Worm (Caenorhabditis elegans) whole organism, L4 larva: ENCODE measurements around the gene F59B10.4.
A peak's percentile ranks its signal among the peaks of the same experiment; 100 is the strongest.

Experiments used
- F10B5.3 ChIP-seq: sonication (generic microtip); optimal IDR thresholded peaks from 2 replicates; lab custom pipeline; 2016; ENCODE audit warnings: mild to moderate bottlenecking, missing genetic modification characterization, missing compliant biosample characterization
- F26F4.8 ChIP-seq: fragments of 200-800 bp; sonication (Bioruptor generic); conservative IDR thresholded peaks from 2 replicates; pipeline ENCODE4 v1.3.6; 2022; ENCODE audit warnings: missing genetic modification characterization, missing compliant biosample characterization
- F37D6.2 ChIP-seq: sonication (generic microtip); optimal IDR thresholded peaks from 2 replicates; lab custom pipeline; 2016; ENCODE audit warnings: mild to moderate bottlenecking, missing genetic modification characterization, missing compliant biosample characterization
- T20F7.1 ChIP-seq: fragments of 200-800 bp; sonication (Bioruptor generic); optimal IDR thresholded peaks from 2 replicates; lab custom pipeline; 2018; ENCODE audit warnings: mild to moderate bottlenecking, missing genetic modification characterization, missing compliant biosample characterization
- T26A8.4 ChIP-seq: fragments of 200-800 bp; sonication (Bioruptor generic); IDR thresholded peaks from 2 replicates; pipeline ENCODE4 v1.3.6; 2022; ENCODE audit warnings: missing genetic modification characterization, missing compliant biosample characterization
- ZK546.5 ChIP-seq, 2 experiments: sonication (generic microtip); optimal IDR thresholded peaks; 2 replicates each; lab custom pipeline; 2017; ENCODE audit warnings: missing biosample characterization in 2 of 2, missing genetic modification characterization in 2 of 2
- aha-1 ChIP-seq: fragments of 150-350 bp; peaks from one replicate; lab custom pipeline; 2014; ENCODE audit warnings: missing biosample characterization, missing genetic modification characterization
- aly-2 ChIP-seq: sonication (generic microtip); optimal IDR thresholded peaks from 2 replicates; lab custom pipeline; 2018; ENCODE audit warnings: missing biosample characterization, missing genetic modification characterization
- ceh-44 ChIP-seq: fragments of 200-800 bp; sonication (Bioruptor generic); IDR thresholded peaks from 2 replicates; pipeline ENCODE4 v1.3.6; 2022; ENCODE audit warnings: missing genetic modification reagents, missing genetic modification characterization, missing compliant biosample characterization
- ctbp-1 ChIP-seq: fragments of 200-800 bp; sonication (Bioruptor generic); IDR thresholded peaks from 2 replicates; pipeline ENCODE4 v1.3.6; 2022; ENCODE audit warnings: missing genetic modification reagents, missing genetic modification characterization, missing compliant biosample characterization
- daf-16 ChIP-seq, 3 experiments: sonication (generic microtip); optimal IDR thresholded peaks; 2 replicates each; lab custom pipeline; 2016 to 2017; ENCODE audit warnings: missing genetic modification characterization in 3 of 3, missing genetic modification reagents in 3 of 3, mild to moderate bottlenecking in 2 of 3, missing compliant biosample characterization in 2 of 3, missing biosample characterization in 1 of 3, moderate library complexity in 1 of 3
- daf-8 ChIP-seq: fragments of 200-800 bp; sonication (Bioruptor generic); IDR thresholded peaks from 2 replicates; pipeline ENCODE4 v1.3.6; 2022; ENCODE audit warnings: missing genetic modification characterization, missing compliant biosample characterization
- dmd-8 ChIP-seq: fragments of 200-800 bp; sonication (Bioruptor generic); IDR thresholded peaks from 2 replicates; pipeline ENCODE4 v1.3.6; 2022; ENCODE audit warnings: missing genetic modification characterization, missing compliant biosample characterization
- dmd-9 ChIP-seq: fragments of 200-800 bp; sonication (Bioruptor generic); IDR thresholded peaks from 2 replicates; pipeline ENCODE4 v1.3.6; 2022; ENCODE audit warnings: missing genetic modification reagents, missing genetic modification characterization, missing compliant biosample characterization
- dve-1 ChIP-seq: sonication (generic microtip); optimal IDR thresholded peaks from 2 replicates; lab custom pipeline; 2017; ENCODE audit warnings: antibody characterized with exemption, mild to moderate bottlenecking, missing genetic modification characterization, missing compliant biosample characterization; ENCODE audit not compliant: insufficient read depth
- fkh-10 ChIP-seq: fragments of 150-350 bp; optimal IDR thresholded peaks from 2 replicates; lab custom pipeline; 2014; ENCODE audit warnings: missing biosample characterization, missing genetic modification reagents, missing genetic modification characterization
- hlh-11 ChIP-seq: fragments of 200-800 bp; sonication (Bioruptor generic); optimal IDR thresholded peaks from 2 replicates; lab custom pipeline; 2018; ENCODE audit warnings: mild to moderate bottlenecking, missing genetic modification characterization, missing compliant biosample characterization
- hlh-30 ChIP-seq: sonication (generic microtip); optimal IDR thresholded peaks from 2 replicates; lab custom pipeline; 2017; ENCODE audit warnings: antibody characterized with exemption, mild to moderate bottlenecking, missing genetic modification characterization, missing compliant biosample characterization; ENCODE audit not compliant: insufficient read depth
- hmg-1.1 ChIP-seq: fragments of 200-800 bp; sonication (Bioruptor generic); IDR thresholded peaks from 2 replicates; pipeline ENCODE4 v1.3.6; 2022; ENCODE audit warnings: missing genetic modification reagents, missing genetic modification characterization, missing compliant biosample characterization
- lin-13 ChIP-seq: fragments of 150-350 bp; optimal IDR thresholded peaks from 2 replicates; lab custom pipeline; 2014; ENCODE audit warnings: missing biosample characterization, missing genetic modification reagents, missing genetic modification characterization
- madf-5 ChIP-seq, 2 experiments: fragments of 200-800 bp; sonication (Bioruptor generic); IDR thresholded peaks; 2 replicates each; pipeline ENCODE4 v1.3.6; 2022; ENCODE audit warnings: missing compliant biosample characterization in 2 of 2, missing genetic modification characterization in 2 of 2
- mdl-1 ChIP-seq, 2 experiments: fragments of 150-350 bp in 1 of 2; sonication (generic microtip) in 1 of 2; optimal IDR thresholded peaks; 2 replicates each; lab custom pipeline; 2014 to 2017; ENCODE audit warnings: missing biosample characterization in 2 of 2, missing genetic modification characterization in 2 of 2
- mep-1 ChIP-seq: fragments of 150-350 bp; sonication (generic microtip); optimal IDR thresholded peaks from 3 replicates; lab custom pipeline; 2014; ENCODE audit warnings: missing biosample characterization, missing genetic modification characterization
- mes-2 ChIP-seq: sonication (generic microtip); optimal IDR thresholded peaks from 2 replicates; lab custom pipeline; 2016; ENCODE audit warnings: missing genotype, mild to moderate bottlenecking, missing genetic modification characterization, missing compliant biosample characterization; ENCODE audit not compliant: poor library complexity, severe bottlenecking
- mxl-3 ChIP-seq: fragments of 200-800 bp; sonication (Bioruptor generic); optimal IDR thresholded peaks from 2 replicates; lab custom pipeline; 2018; ENCODE audit warnings: mild to moderate bottlenecking, missing genetic modification characterization, missing compliant biosample characterization
- nhr-11 ChIP-seq: fragments of 150-350 bp; optimal IDR thresholded peaks from 2 replicates; lab custom pipeline; 2014; ENCODE audit warnings: missing biosample characterization, missing genetic modification characterization
- nhr-28 ChIP-seq: fragments of 150-350 bp; optimal IDR thresholded peaks from 2 replicates; lab custom pipeline; 2014; ENCODE audit warnings: missing biosample characterization, missing genetic modification characterization
- nhr-42 ChIP-seq: fragments of 200-800 bp; sonication (Bioruptor generic); IDR thresholded peaks from 2 replicates; pipeline ENCODE4 v1.3.6; 2022; ENCODE audit warnings: missing genetic modification characterization, missing compliant biosample characterization
- nhr-48 ChIP-seq: sonication (generic microtip); optimal IDR thresholded peaks from 2 replicates; lab custom pipeline; 2016; ENCODE audit warnings: mild to moderate bottlenecking, missing genetic modification characterization, missing compliant biosample characterization
- nhr-76 ChIP-seq: fragments of 150-350 bp; optimal IDR thresholded peaks from 2 replicates; lab custom pipeline; 2014; ENCODE audit warnings: missing biosample characterization, missing genetic modification characterization
- nhr-77 ChIP-seq: fragments of 150-350 bp; optimal IDR thresholded peaks from 2 replicates; lab custom pipeline; 2014; ENCODE audit warnings: missing biosample characterization, missing genetic modification characterization
- pha-4 ChIP-seq, 2 experiments: fragments of 150-350 bp in 1 of 2; fragments of 200-800 bp in 1 of 2; sonication (Bioruptor generic) in 1 of 2; IDR thresholded peaks in 1 of 2; optimal IDR thresholded peaks in 1 of 2; 2 replicates each; pipeline versions ENCODE4 v1.3.6 to Lab custom; 2014 to 2022; ENCODE audit warnings: missing genetic modification characterization in 2 of 2, missing genetic modification reagents in 2 of 2, missing biosample characterization in 1 of 2, missing compliant biosample characterization in 1 of 2
- php-3 ChIP-seq: fragments of 200-800 bp; sonication (Bioruptor generic); IDR thresholded peaks from 2 replicates; pipeline ENCODE4 v1.3.6; 2022; ENCODE audit warnings: missing genetic modification reagents, missing genetic modification characterization, missing compliant biosample characterization
- rbr-2 ChIP-seq: sonication (generic microtip); optimal IDR thresholded peaks from 2 replicates; lab custom pipeline; 2016; ENCODE audit warnings: missing genotype, missing genetic modification characterization, missing compliant biosample characterization
- skn-1 ChIP-seq: fragments of 150-350 bp; optimal IDR thresholded peaks from 2 replicates; lab custom pipeline; 2014; ENCODE audit warnings: missing biosample characterization, missing genetic modification characterization
- spr-1 ChIP-seq: sonication (generic microtip); optimal IDR thresholded peaks from 2 replicates; lab custom pipeline; 2016; ENCODE audit warnings: mild to moderate bottlenecking, missing genetic modification characterization, missing compliant biosample characterization
- spr-3 ChIP-seq: fragments of 200-800 bp; sonication (Bioruptor generic); optimal IDR thresholded peaks from 2 replicates; lab custom pipeline; 2018; ENCODE audit warnings: mild to moderate bottlenecking, missing genetic modification characterization, missing compliant biosample characterization
- tag-97 ChIP-seq: fragments of 200-800 bp; sonication (Bioruptor generic); IDR thresholded peaks from 2 replicates; pipeline ENCODE4 v1.3.6; 2022; ENCODE audit warnings: missing genetic modification characterization, missing compliant biosample characterization
- unc-130 ChIP-seq: sonication (generic microtip); optimal IDR thresholded peaks from 2 replicates; lab custom pipeline; 2016; ENCODE audit warnings: missing genetic modification reagents, missing genetic modification characterization, missing compliant biosample characterization
- unc-62 ChIP-seq, 3 experiments: fragments of 150-350 bp in 1 of 3; sonication (generic microtip); optimal IDR thresholded peaks in 2 of 3; peaks in 1 of 3; 1 replicate in 1 of 3; 2 replicates in 2 of 3; lab custom pipeline; 2014 to 2017; ENCODE audit warnings: missing biosample characterization in 3 of 3, missing genetic modification characterization in 3 of 3, missing genetic modification reagents in 3 of 3, missing genotype in 1 of 3
- vab-7 ChIP-seq: fragments of 200-800 bp; sonication (Bioruptor generic); IDR thresholded peaks from 2 replicates; pipeline ENCODE4 v1.3.6; 2022; ENCODE audit warnings: missing genetic modification reagents, missing genetic modification characterization, missing compliant biosample characterization
- zfp-3 ChIP-seq: fragments of 200-800 bp; sonication (Bioruptor generic); conservative IDR thresholded peaks from 2 replicates; pipeline ENCODE4 v1.3.6; 2022; ENCODE audit warnings: missing genetic modification reagents, missing genetic modification characterization, missing compliant biosample characterization
- zip-2 ChIP-seq: fragments of 150-350 bp; optimal IDR thresholded peaks from 2 replicates; lab custom pipeline; 2014; ENCODE audit warnings: missing biosample characterization, missing genetic modification characterization
- ztf-7 ChIP-seq: fragments of 150-350 bp; optimal IDR thresholded peaks from 2 replicates; lab custom pipeline; 2014; ENCODE audit warnings: missing biosample characterization, missing genetic modification characterization

F59B10.4 gene

DNA sequence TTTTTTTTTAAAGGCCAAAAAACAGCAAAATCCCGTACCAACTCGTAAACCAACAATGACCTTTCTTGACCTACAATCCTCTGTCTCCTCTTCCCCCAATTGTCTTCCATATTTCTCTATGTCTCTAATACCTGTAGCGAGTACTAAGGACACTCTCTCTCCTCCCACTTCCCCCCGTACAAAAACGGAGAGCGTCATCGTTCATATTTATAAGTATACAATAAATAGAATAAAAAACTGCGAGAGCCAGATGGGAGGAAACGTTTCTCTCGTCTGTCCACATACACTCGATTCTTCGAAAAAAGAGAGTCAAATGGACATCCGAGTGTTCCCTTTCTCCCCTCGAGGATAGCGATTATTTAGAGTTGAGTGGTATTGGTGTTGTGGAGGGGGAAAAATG lies 14.2 kb downstream of the F59B10.4 start:
- TF ChIP-seq mes-2 (tag; lab: Kevin White, UChicago) (no peak), unc-62 (GFP tag; optimal IDR thresholded peaks at IDR 0.05 in 1 of 2; lab: Kevin White, UChicago) (peak in 1 of 2 experiments; percentile 12), unc-62 (tag; optimal IDR thresholded peaks at IDR 0.05; lab: Kevin White, UChicago) (no peak), pha-4 (GFP tag; IDR thresholded peaks at IDR 0.05; lab: Robert Waterston, UW) (no peak), pha-4 (tag; optimal IDR thresholded peaks at IDR 0.05; lab: Kevin White, UChicago) (peak; percentile 88), spr-1 (tag; lab: Kevin White, UChicago) (no peak), nhr-28 (peak; percentile 13), fkh-10 (no peak), zip-2 (tag; lab: Kevin White, UChicago) (no peak), madf-5 (GFP tag; IDR thresholded peaks at IDR 0.05; lab: Robert Waterston, UW) (no peak), dve-1 (tag; lab: Kevin White, UChicago) (peak; percentile 50), hlh-11 (tag; lab: Kevin White, UChicago) (peak; percentile 25), daf-16 (GFP tag; optimal IDR thresholded peaks at IDR 0.05; lab: Kevin White, UChicago) (no peak), daf-16 (tag; optimal IDR thresholded peaks at IDR 0.05; lab: Kevin White, UChicago) (peak; percentile 6), mep-1 (tag; lab: Kevin White, UChicago) (peak; percentile 43)

- TF ChIP-seq dmd-9 = 0 out of 2 replicates have a peak, but pooled peaks have one; percentile 31
- TF ChIP-seq madf-5 (GFP tag; IDR thresholded peaks at IDR 0.05; lab: Robert Waterston, UW) = 0 out of 4 replicates have a peak, but pooled peaks of 1 of the 2 experiments have one; percentile 73
- TF ChIP-seq unc-130 (GFP tag; lab: Kevin White, UChicago) = no peak
- TF ChIP-seq nhr-48 (tag; lab: Kevin White, UChicago) = peak; percentile 78
- TF ChIP-seq vab-7 (GFP tag; lab: Robert Waterston, UW) = peak; percentile 64; the same call in 1 of the 2 replicates
- no peak for TF ChIP-seq skn-1 (tag; lab: Kevin White, UChicago)
- peak; percentile 95 for TF ChIP-seq nhr-11
- TF ChIP-seq ceh-44 = 0 out of 2 replicates have a peak, but pooled peaks have one; percentile 42
- peak; percentile 44 for TF ChIP-seq T20F7.1 (GFP tag; lab: Kevin White, UChicago)
- no peak for TF ChIP-seq aly-2 (tag; lab: Kevin White, UChicago)
- peak; percentile 69; the same call in 1 of the 2 replicates for TF ChIP-seq nhr-42 (GFP tag; lab: Robert Waterston, UW)
- TF ChIP-seq F37D6.2 (tag; lab: Kevin White, UChicago) = peak; percentile 70
- peak; percentile 36 for TF ChIP-seq ztf-7 (tag; lab: Kevin White, UChicago)
- peak; percentile 96 for TF ChIP-seq mxl-3 (GFP tag; lab: Kevin White, UChicago)
- peak; percentile 86 for TF ChIP-seq dve-1 (tag; lab: Kevin White, UChicago)
- TF ChIP-seq aha-1 (tag; lab: Kevin White, UChicago) = peak; percentile 99
- TF ChIP-seq hlh-11 (tag; lab: Kevin White, UChicago) = peak; percentile 98
- TF ChIP-seq nhr-76 (tag; lab: Kevin White, UChicago) = no peak
- TF ChIP-seq T26A8.4 (GFP tag; lab: Robert Waterston, UW) = peak; percentile 90
- TF ChIP-seq lin-13 (GFP tag; lab: Kevin White, UChicago) = peak; percentile 47
- TF ChIP-seq rbr-2 (tag; lab: Kevin White, UChicago) = peak; percentile 92
- peak; percentile 91 for TF ChIP-seq ctbp-1
- TF ChIP-seq spr-1 (tag; lab: Kevin White, UChicago) = peak; percentile 74
- 0 out of 2 replicates have a peak, but pooled peaks have one; percentile 14 for TF ChIP-seq F26F4.8 (GFP tag; lab: Robert Waterston, UW)
- TF ChIP-seq F10B5.3 = peak; percentile 55
- 0 out of 2 replicates have a peak, but pooled peaks have one; percentile 44 for TF ChIP-seq dmd-8 (GFP tag; lab: Robert Waterston, UW)
- TF ChIP-seq spr-3 (GFP tag; lab: Kevin White, UChicago) = peak; percentile 48
- peak; percentile 60; the same call in 1 of the 2 replicates for TF ChIP-seq php-3 (GFP tag; lab: Robert Waterston, UW)
- no peak for TF ChIP-seq daf-8
- peak; percentile 7 for TF ChIP-seq fkh-10
- TF ChIP-seq hlh-30 (tag; lab: Kevin White, UChicago) = peak; percentile 90
- TF ChIP-seq mes-2 (tag; lab: Kevin White, UChicago) = peak; percentile 81
- peak; percentile 89 for TF ChIP-seq nhr-77 (tag; lab: Kevin White, UChicago)
- peak; percentile 83 for TF ChIP-seq nhr-28
- TF ChIP-seq daf-16 (GFP tag; optimal IDR thresholded peaks at IDR 0.05; lab: Kevin White, UChicago) = peak; percentile 39
- TF ChIP-seq daf-16 (tag; optimal IDR thresholded peaks at IDR 0.05; lab: Kevin White, UChicago) = peak; percentile 50
- TF ChIP-seq hmg-1.1 (GFP tag; lab: Robert Waterston, UW) = peak; percentile 94
- TF ChIP-seq mep-1 (tag; lab: Kevin White, UChicago) = peak; percentile 91
- TF ChIP-seq ZK546.5 (tag; optimal IDR thresholded peaks at IDR 0.05; lab: Kevin White, UChicago) = no peak
- TF ChIP-seq tag-97 (GFP tag; lab: Robert Waterston, UW) = no peak
- no peak for TF ChIP-seq zfp-3 (GFP tag; lab: Robert Waterston, UW)
- TF ChIP-seq mdl-1 (tag; optimal IDR thresholded peaks at IDR 0.05; lab: Kevin White, UChicago) = peak; percentile 59 to 92
Measured at ce11 chrII:10502491-10503063, 16.3 kb downstream of the F59B10.4 start, which contains the start of gene myrf-1. Gene myrf-1, minus strand, starts transcription at chrII:10502541.
